Fruit fly (Drosophila melanogaster): Measurements from ENCODE around the gene Ziz.

Gene Ziz

DNA sequence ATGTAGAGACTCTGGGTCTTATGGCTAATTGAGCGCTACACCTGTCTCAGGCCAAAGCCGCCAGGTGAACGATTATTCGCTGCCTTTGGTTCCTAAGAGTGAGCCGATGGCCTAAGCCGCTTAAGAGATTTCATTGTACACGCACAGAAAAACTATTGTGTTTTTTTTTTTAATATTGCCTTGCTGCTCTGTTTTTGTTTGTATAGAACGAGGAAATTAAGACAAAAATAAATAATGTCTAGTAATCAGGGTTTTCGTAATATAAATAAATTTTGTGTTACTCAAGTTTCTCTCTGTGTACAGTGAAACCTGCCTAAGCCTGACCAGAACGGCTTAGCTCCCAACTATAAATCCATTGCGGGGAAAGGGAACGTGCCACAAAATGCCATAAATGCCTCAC lies 19.3 kb upstream of the Ziz start (continued):
- TF ChIP-seq CG7963 (GFP tag; IDR thresholded peaks at IDR 0.05; ENCODE audit: partially characterized antibody) (no peak), CG4707 (GFP tag; optimal IDR thresholded peaks at IDR 0.05) (no peak), Rx (GFP tag; IDR thresholded peaks at IDR 0.05) (no peak), CG8359 (GFP tag; optimal IDR thresholded peaks at IDR 0.05; ENCODE audit: borderline replicate concordance) (no peak), CG2116 (GFP tag; optimal IDR thresholded peaks at IDR 0.05) (no peak), CG2712 (tag; optimal IDR thresholded peaks at IDR 0.05) (peak; percentile 29), jing (GFP tag; optimal IDR thresholded peaks at IDR 0.05) (no peak), CG10431 (GFP tag; optimal IDR thresholded peaks at IDR 0.05) (no peak), seq (GFP tag; IDR thresholded peaks at IDR 0.05) (no peak), odd (GFP tag; optimal IDR thresholded peaks at IDR 0.05) (no peak), hb (GFP tag; IDR thresholded peaks at IDR 0.05; ENCODE audit: partially characterized antibody) (no peak), CG17568 (GFP tag; optimal IDR thresholded peaks at IDR 0.05) (no peak), CG3163 (GFP tag; optimal IDR thresholded peaks at IDR 0.05) (no peak), CoRest (tag; optimal IDR thresholded peaks at IDR 0.05) (no peak), CG17829 (tag; optimal IDR thresholded peaks at IDR 0.05) (no peak), CG12299 (tag; optimal IDR thresholded peaks at IDR 0.05) (no peak), mam (GFP tag; optimal IDR thresholded peaks at IDR 0.05) (no peak), CG7745 (tag; optimal IDR thresholded peaks at IDR 0.05) (no peak), maf-S (GFP tag; optimal IDR thresholded peaks at IDR 0.05) (no peak), fru (optimal IDR thresholded peaks at IDR 0.05) (no peak), CG12744 (GFP tag; optimal IDR thresholded peaks at IDR 0.05) (no peak), CG32767 (GFP tag; IDR thresholded peaks at IDR 0.05) (no peak), CG7556 (GFP tag; optimal IDR thresholded peaks at IDR 0.05) (peak; percentile 13), esg (GFP tag; conservative IDR thresholded peaks at IDR 0.05) (no peak), inv (GFP tag; IDR thresholded peaks at IDR 0.05; ENCODE audit: partially characterized antibody) (no peak), CG18764 (GFP tag; optimal IDR thresholded peaks at IDR 0.05) (no peak), CG5245 (GFP tag; optimal IDR thresholded peaks at IDR 0.05) (no peak), CG15514 (GFP tag; optimal IDR thresholded peaks at IDR 0.05) (no peak), HmgZ (tag; optimal IDR thresholded peaks at IDR 0.05) (no peak), CG9932 (GFP tag; IDR thresholded peaks at IDR 0.05) (no peak), ftz-f1 (GFP tag; optimal IDR thresholded peaks at IDR 0.05) (no peak), fd3F (GFP tag; optimal IDR thresholded peaks at IDR 0.05) (no peak), dysf (GFP tag; IDR thresholded peaks at IDR 0.05) (0 out of 3 replicates have a peak, but pooled peaks have one; percentile 51), grn (GFP tag; optimal IDR thresholded peaks at IDR 0.05) (no peak), sr (GFP tag; IDR thresholded peaks at IDR 0.05) (no peak), CG6854 (GFP tag; optimal IDR thresholded peaks at IDR 0.05) (no peak), CG1529 (GFP tag; optimal IDR thresholded peaks at IDR 0.05) (no peak), trem (tag; optimal IDR thresholded peaks at IDR 0.05) (no peak), HLH3B (GFP tag; IDR thresholded peaks at IDR 0.05) (no peak), CG11723 (GFP tag; optimal IDR thresholded peaks at IDR 0.05) (no peak), Dad (GFP tag; optimal IDR thresholded peaks at IDR 0.05) (no peak), CG3281 (GFP tag; optimal IDR thresholded peaks at IDR 0.05) (no peak), fd96Cb (tag; optimal IDR thresholded peaks at IDR 0.05) (peak; percentile 28), CG5953 (GFP tag; IDR thresholded peaks at IDR 0.05) (no peak), kah (GFP tag; optimal IDR thresholded peaks at IDR 0.05) (no peak), CG3995 (GFP tag; optimal IDR thresholded peaks at IDR 0.05) (no peak), CG11456 (GFP tag; IDR thresholded peaks at IDR 0.05) (no peak), Fer1 (GFP tag; optimal IDR thresholded peaks at IDR 0.05) (no peak), pum (GFP tag; optimal IDR thresholded peaks at IDR 0.05) (no peak), peb (GFP tag; IDR thresholded peaks at IDR 0.05) (no peak), Lhr (GFP tag; optimal IDR thresholded peaks at IDR 0.05) (no peak), bbx (GFP tag; IDR thresholded peaks at IDR 0.05; ENCODE audit: partially characterized antibody) (no peak)

Measured in whole organism, embryonic.